Worm (Caenorhabditis elegans) whole organism, mixed stage, embryonic: Measurements from ENCODE around the gene Y41D4A.3.

ENCODE experiments used
- M03D4.4 ChIP-seq: sonication (generic microtip); optimal IDR thresholded peaks from 2 replicates; lab custom pipeline; 2017; ENCODE audit warnings: mild to moderate bottlenecking, missing genetic modification characterization, missing compliant biosample characterization
- bed-3 ChIP-seq: fragments of 200-800 bp; sonication (Bioruptor generic); optimal IDR thresholded peaks from 3 replicates; lab custom pipeline; 2018; ENCODE audit warnings: mild to moderate bottlenecking, missing genetic modification characterization, moderate library complexity, missing compliant biosample characterization
- blmp-1 ChIP-seq: fragments of 150-350 bp; optimal IDR thresholded peaks from 2 replicates; lab custom pipeline; 2014; ENCODE audit warnings: missing biosample characterization, missing genetic modification characterization
- ceh-39 ChIP-seq: fragments of 150-350 bp; optimal IDR thresholded peaks from 2 replicates; lab custom pipeline; 2014; ENCODE audit warnings: missing biosample characterization, missing genetic modification characterization
- ceh-43 ChIP-seq: fragments of 200-800 bp; sonication (Bioruptor generic); optimal IDR thresholded peaks from 2 replicates; lab custom pipeline; 2018; ENCODE audit warnings: mild to moderate bottlenecking, missing genetic modification characterization, moderate library complexity, missing compliant biosample characterization
- ceh-83 ChIP-seq: fragments of 200-800 bp; sonication (Bioruptor generic); optimal IDR thresholded peaks from 2 replicates; lab custom pipeline; 2018; ENCODE audit warnings: mild to moderate bottlenecking, missing genetic modification characterization, missing compliant biosample characterization
- drap-1 ChIP-seq: fragments of 200-800 bp; sonication (Bioruptor generic); optimal IDR thresholded peaks from 3 replicates; lab custom pipeline; 2018; ENCODE audit warnings: mild to moderate bottlenecking, missing genetic modification characterization, missing compliant biosample characterization
- elt-1 ChIP-seq: sonication (generic microtip); optimal IDR thresholded peaks from 2 replicates; lab custom pipeline; 2017; ENCODE audit warnings: missing genetic modification characterization, mild to moderate bottlenecking, missing compliant biosample characterization, antibody characterized with exemption, moderate library complexity, borderline replicate concordance; ENCODE audit not compliant: insufficient read depth
- elt-3 ChIP-seq: fragments of 150-350 bp; optimal IDR thresholded peaks from 2 replicates; lab custom pipeline; 2014; ENCODE audit warnings: missing biosample characterization, missing genetic modification characterization
- flh-1 ChIP-seq: fragments of 200-800 bp; sonication (Bioruptor generic); optimal IDR thresholded peaks from 2 replicates; lab custom pipeline; 2018; ENCODE audit warnings: mild to moderate bottlenecking, missing genetic modification characterization, moderate library complexity, missing compliant biosample characterization
- ham-2 ChIP-seq: fragments of 200-800 bp; sonication (Bioruptor generic); optimal IDR thresholded peaks from 2 replicates; lab custom pipeline; 2018; ENCODE audit warnings: mild to moderate bottlenecking, missing genetic modification characterization, missing compliant biosample characterization
- hlh-1 ChIP-seq: fragments of 150-350 bp; optimal IDR thresholded peaks from 2 replicates; lab custom pipeline; 2014; ENCODE audit warnings: missing biosample characterization, missing genetic modification reagents, missing genetic modification characterization
- lin-13 ChIP-seq: fragments of 150-350 bp; optimal IDR thresholded peaks from 2 replicates; lab custom pipeline; 2014; ENCODE audit warnings: missing biosample characterization, missing genetic modification characterization
- lin-32 ChIP-seq: fragments of 200-800 bp; sonication (Bioruptor generic); optimal IDR thresholded peaks from 2 replicates; lab custom pipeline; 2018; ENCODE audit warnings: mild to moderate bottlenecking, missing genetic modification characterization, missing compliant biosample characterization
- lsy-2 ChIP-seq: fragments of 150-350 bp; optimal IDR thresholded peaks from 2 replicates; lab custom pipeline; 2014; ENCODE audit warnings: missing biosample characterization, missing genetic modification characterization
- mab-5 ChIP-seq: fragments of 150-350 bp; optimal IDR thresholded peaks from 2 replicates; lab custom pipeline; 2014; ENCODE audit warnings: missing biosample characterization, missing genetic modification characterization
- mep-1 ChIP-seq: fragments of 150-350 bp; optimal IDR thresholded peaks from 2 replicates; lab custom pipeline; 2017; ENCODE audit warnings: missing biosample characterization, missing genetic modification reagents, missing genetic modification characterization, inconsistent platforms
- mls-2 ChIP-seq: sonication (generic microtip); optimal IDR thresholded peaks from 2 replicates; lab custom pipeline; 2016; ENCODE audit warnings: mild to moderate bottlenecking, missing genetic modification characterization, moderate library complexity, missing compliant biosample characterization
- nhr-237 ChIP-seq: fragments of 150-350 bp; optimal IDR thresholded peaks from 2 replicates; lab custom pipeline; 2014; ENCODE audit warnings: missing biosample characterization, missing genetic modification characterization
- nhr-28 ChIP-seq: fragments of 150-350 bp; optimal IDR thresholded peaks from 2 replicates; lab custom pipeline; 2014; ENCODE audit warnings: missing biosample characterization, missing genetic modification characterization
- nhr-76 ChIP-seq: sonication (generic microtip); optimal IDR thresholded peaks from 2 replicates; lab custom pipeline; 2017; ENCODE audit warnings: missing biosample characterization, missing genetic modification characterization
- pha-4 ChIP-seq: fragments of 150-350 bp; optimal IDR thresholded peaks from 2 replicates; lab custom pipeline; 2018; ENCODE audit warnings: missing biosample characterization, missing genetic modification reagents, missing genetic modification characterization
- sem-2 ChIP-seq: fragments of 200-800 bp; sonication (Bioruptor generic); optimal IDR thresholded peaks from 2 replicates; lab custom pipeline; 2018; ENCODE audit warnings: mild to moderate bottlenecking, missing genetic modification characterization, missing compliant biosample characterization
- snpc-4 ChIP-seq: fragments of 150-350 bp; optimal IDR thresholded peaks from 2 replicates; lab custom pipeline; 2014; ENCODE audit warnings: missing biosample characterization, missing genetic modification characterization
- sptf-1 ChIP-seq: sonication (generic microtip); optimal IDR thresholded peaks from 2 replicates; lab custom pipeline; 2017; ENCODE audit warnings: mild to moderate bottlenecking, missing genetic modification characterization, moderate library complexity, missing compliant biosample characterization
- tbx-8 ChIP-seq: fragments of 200-800 bp; sonication (Bioruptor generic); optimal IDR thresholded peaks from 2 replicates; lab custom pipeline; 2018; ENCODE audit warnings: mild to moderate bottlenecking, missing genetic modification characterization, moderate library complexity, missing compliant biosample characterization
- unc-120 ChIP-seq: sonication (generic microtip); optimal IDR thresholded peaks from 2 replicates; lab custom pipeline; 2017; ENCODE audit warnings: missing genetic modification characterization, missing compliant biosample characterization; ENCODE audit not compliant: poor library complexity, severe bottlenecking
- unc-62 ChIP-seq: fragments of 150-350 bp; optimal IDR thresholded peaks from 2 replicates; lab custom pipeline; 2014; ENCODE audit warnings: missing biosample characterization, missing genetic modification reagents, missing genetic modification characterization
- zip-8 ChIP-seq: fragments of 150-350 bp; optimal IDR thresholded peaks from 2 replicates; lab custom pipeline; 2014; ENCODE audit warnings: missing biosample characterization, missing genetic modification characterization

The Y41D4A.3 gene

ce11 chrIV:1724283-1724682 is 29.3 kb upstream of the Y41D4A.3 start, which contains the start of gene epic-3:
epic-3 (minus strand) TSS chrIV:1724383.
- TF ChIP-seq sptf-1 (tag; lab: Kevin White, UChicago) = no peak
- no peak for TF ChIP-seq pha-4 (tag; lab: Kevin White, UChicago)
- no peak for TF ChIP-seq nhr-76 (tag; lab: Kevin White, UChicago)
- TF ChIP-seq elt-3 (tag; lab: Kevin White, UChicago) = no peak
- TF ChIP-seq elt-1 = no peak
- TF ChIP-seq bed-3 (GFP tag; lab: Kevin White, UChicago) = no peak
- TF ChIP-seq hlh-1 (tag; lab: Kevin White, UChicago) = no peak
- no peak for TF ChIP-seq lin-13 (tag; lab: Kevin White, UChicago)

- TF ChIP-seq unc-62 (GFP tag; lab: Kevin White, UChicago) (no peak), lin-32 (GFP tag; lab: Kevin White, UChicago) (no peak), zip-8 (tag; lab: Kevin White, UChicago) (no peak), tbx-8 (GFP tag; lab: Kevin White, UChicago) (no peak), drap-1 (GFP tag; lab: Kevin White, UChicago) (no peak), blmp-1 (tag; lab: Kevin White, UChicago) (no peak), ham-2 (GFP tag; lab: Kevin White, UChicago) (no peak), lsy-2 (tag; lab: Kevin White, UChicago) (no peak), nhr-237 (tag; lab: Kevin White, UChicago) (no peak), bed-3 (GFP tag; lab: Kevin White, UChicago) (no peak), flh-1 (GFP tag; lab: Kevin White, UChicago) (no peak), ceh-39 (no peak), mep-1 (no peak), unc-120 (tag; lab: Kevin White, UChicago) (no peak), ceh-43 (GFP tag; lab: Kevin White, UChicago) (no peak), nhr-28 (tag; lab: Kevin White, UChicago) (no peak), nhr-76 (tag; lab: Kevin White, UChicago) (no peak), mab-5 (no peak), sem-2 (GFP tag; lab: Kevin White, UChicago) (no peak), hlh-1 (tag; lab: Kevin White, UChicago) (no peak)
- TF ChIP-seq, all 35 proteins: peak for 0
Measured at ce11 chrIV:1725888-1726287, 27.7 kb upstream of the Y41D4A.3 start, which contains the start of gene K08D12.8. K08D12.8 (plus strand) TSS chrIV:1726188.

ce11 chrIV:1727538-1728072 is 26.0 kb upstream of the Y41D4A.3 start:
- no peak for TF ChIP-seq lin-32 (GFP tag; lab: Kevin White, UChicago)
- no peak for TF ChIP-seq ceh-83 (GFP tag; lab: Kevin White, UChicago)
- TF ChIP-seq, all 35 proteins: peak for 0

ce11 chrIV:1738324-1738730 is 15.3 kb upstream of the Y41D4A.3 start:
- TF ChIP-seq ceh-83 (GFP tag; lab: Kevin White, UChicago) = peak; percentile 45
- peak; percentile 15 for TF ChIP-seq mep-1
- no peak for TF ChIP-seq nhr-28 (tag; lab: Kevin White, UChicago)
- TF ChIP-seq unc-120 (tag; lab: Kevin White, UChicago) = no peak
- no peak for TF ChIP-seq unc-62 (GFP tag; lab: Kevin White, UChicago)
- peak; percentile 41 for TF ChIP-seq M03D4.4 (tag; lab: Kevin White, UChicago)
- TF ChIP-seq drap-1 (GFP tag; lab: Kevin White, UChicago) = no peak
- TF ChIP-seq pha-4 (tag; lab: Kevin White, UChicago) = peak; percentile 1
- TF ChIP-seq mls-2 (tag; lab: Kevin White, UChicago) = peak; percentile 40
- TF ChIP-seq elt-3 (tag; lab: Kevin White, UChicago) = no peak
- no peak for TF ChIP-seq zip-8 (tag; lab: Kevin White, UChicago)
- TF ChIP-seq bed-3 (GFP tag; lab: Kevin White, UChicago) = no peak
- TF ChIP-seq sptf-1 (tag; lab: Kevin White, UChicago) = peak; percentile 59
- TF ChIP-seq nhr-237 (tag; lab: Kevin White, UChicago) = peak; percentile 5
- peak; percentile 50 for TF ChIP-seq lin-13 (tag; lab: Kevin White, UChicago)
- TF ChIP-seq lsy-2 (tag; lab: Kevin White, UChicago) = no peak

ce11 chrIV:1738892-1739291 is 14.7 kb upstream of the Y41D4A.3 start:
- no peak for TF ChIP-seq snpc-4
- no peak for TF ChIP-seq ceh-39
- TF ChIP-seq hlh-1 (tag; lab: Kevin White, UChicago) = no peak
- TF ChIP-seq lin-32 (GFP tag; lab: Kevin White, UChicago) = no peak
- no peak for TF ChIP-seq mls-2 (tag; lab: Kevin White, UChicago)
- no peak for TF ChIP-seq drap-1 (GFP tag; lab: Kevin White, UChicago)
- TF ChIP-seq M03D4.4 (tag; lab: Kevin White, UChicago) = no peak
- TF ChIP-seq unc-62 (GFP tag; lab: Kevin White, UChicago) = no peak
- no peak for TF ChIP-seq nhr-76 (tag; lab: Kevin White, UChicago)
- no peak for TF ChIP-seq sem-2 (GFP tag; lab: Kevin White, UChicago)
